Fruit fly (Drosophila melanogaster) whole organism, embryonic: ENCODE data around the gene Fst.

Experiments used
- CG11456 ChIP-seq: fragments of 200-800 bp; sonication (Bioruptor generic); IDR thresholded peaks from 3 replicates; pipeline ENCODE4 v1.3.6; 2022; ENCODE audit warnings: missing biosample characterization, missing genetic modification characterization
- CG16813 ChIP-seq: fragments of 200-800 bp; sonication (Bioruptor generic); IDR thresholded peaks from 3 replicates; pipeline ENCODE4 v1.3.6; 2022; ENCODE audit warnings: missing biosample characterization, missing genetic modification characterization; ENCODE audit not compliant: partially characterized antibody
- CG16815 ChIP-seq: fragments of 200-800 bp; sonication (Bioruptor generic); optimal IDR thresholded peaks from 3 replicates; lab custom pipeline; 2017; ENCODE audit warnings: missing biosample characterization, mild to moderate bottlenecking, missing genetic modification characterization
- CG17829 ChIP-seq: fragments of 200-800 bp; optimal IDR thresholded peaks from 2 replicates; lab custom pipeline; 2019; ENCODE audit warnings: missing biosample characterization, mild to moderate bottlenecking, missing genetic modification characterization, moderate library complexity
- CG4328 ChIP-seq: fragments of 200-800 bp; sonication (Bioruptor generic); optimal IDR thresholded peaks from 3 replicates; lab custom pipeline; 2017; ENCODE audit warnings: missing biosample characterization, missing genetic modification reagents, missing genetic modification characterization
- CG6765 ChIP-seq: fragments of 200-800 bp; sonication (Bioruptor generic); optimal IDR thresholded peaks from 3 replicates; lab custom pipeline; 2017; ENCODE audit warnings: missing biosample characterization, mild to moderate bottlenecking, missing genetic modification characterization
- CG6854 ChIP-seq: fragments of 200-800 bp; sonication (Bioruptor generic); optimal IDR thresholded peaks from 3 replicates; lab custom pipeline; 2017; ENCODE audit warnings: missing biosample characterization, mild to moderate bottlenecking, missing genetic modification characterization
- CG7786 ChIP-seq: fragments of 200-800 bp; sonication (Bioruptor generic); optimal IDR thresholded peaks from 2 replicates; lab custom pipeline; 2016; ENCODE audit warnings: missing biosample characterization, missing genetic modification characterization
- CG8478 ChIP-seq: fragments of >200 bp; optimal IDR thresholded peaks from 2 replicates; lab custom pipeline; 2018
- CG9797 ChIP-seq: fragments of 200-800 bp; sonication (Bioruptor generic); optimal IDR thresholded peaks from 3 replicates; lab custom pipeline; 2018; ENCODE audit warnings: missing biosample characterization, mild to moderate bottlenecking, missing genetic modification characterization
- CTCF ChIP-seq: fragments of 200-800 bp; sonication (Bioruptor generic); optimal IDR thresholded peaks from 2 replicates; lab custom pipeline; 2017; ENCODE audit warnings: missing biosample characterization, mild to moderate bottlenecking, missing genetic modification characterization, moderate library complexity
- Dip3 ChIP-seq: fragments of 200-800 bp; sonication (Bioruptor generic); optimal IDR thresholded peaks from 3 replicates; lab custom pipeline; 2016; ENCODE audit warnings: missing biosample characterization, missing genetic modification characterization
- E2f1 ChIP-seq: fragments of 200-800 bp; sonication (Bioruptor generic); IDR thresholded peaks from 2 replicates; pipeline ENCODE4 v1.3.6; 2022; ENCODE audit warnings: missing biosample characterization, missing genetic modification characterization
- Lim3 ChIP-seq: fragments of 200-800 bp; sonication (Bioruptor generic); IDR thresholded peaks from 2 replicates; pipeline ENCODE4 v1.3.6; 2022; ENCODE audit warnings: missing biosample characterization, missing genetic modification characterization
- NK7.1 ChIP-seq: fragments of 200-800 bp; sonication (Bioruptor generic); optimal IDR thresholded peaks from 3 replicates; lab custom pipeline; 2016; ENCODE audit warnings: missing biosample characterization, missing genetic modification characterization
- Nf-YA ChIP-seq: fragments of 200-800 bp; sonication (Bioruptor generic); IDR thresholded peaks from 2 replicates; pipeline ENCODE4 v1.3.6; 2022; ENCODE audit warnings: missing biosample characterization, missing genetic modification characterization
- Pdp1 ChIP-seq, 2 experiments: fragments of 200-800 bp; sonication (Bioruptor generic); optimal IDR thresholded peaks; 3 replicates each; lab custom pipeline; 2016; ENCODE audit warnings: missing biosample characterization in 2 of 2, missing genetic modification characterization in 2 of 2, mild to moderate bottlenecking in 1 of 2, moderate library complexity in 1 of 2
- Ravus ChIP-seq: fragments of 200-800 bp; sonication (Bioruptor generic); IDR thresholded peaks from 2 replicates; pipeline ENCODE4 v1.3.6; 2022; ENCODE audit warnings: missing biosample characterization, missing genetic modification characterization
- Scr ChIP-seq: fragments of 200-800 bp; sonication (Bioruptor generic); IDR thresholded peaks from 2 replicates; pipeline ENCODE4 v1.3.6; 2022; ENCODE audit warnings: missing biosample characterization, missing genetic modification characterization; ENCODE audit not compliant: partially characterized antibody
- ci ChIP-seq: fragments of 200-800 bp; sonication (Bioruptor generic); IDR thresholded peaks from 3 replicates; pipeline ENCODE4 v1.3.6; 2022; ENCODE audit warnings: missing biosample characterization, missing genetic modification characterization
- crc ChIP-seq: fragments of 200-800 bp; sonication (Bioruptor generic); optimal IDR thresholded peaks from 2 replicates; lab custom pipeline; 2016; ENCODE audit warnings: missing biosample characterization, missing genetic modification characterization
- dati ChIP-seq: fragments of 200-800 bp; sonication (Bioruptor generic); IDR thresholded peaks from 2 replicates; pipeline ENCODE4 v1.3.6; 2022; ENCODE audit warnings: missing biosample characterization, missing genetic modification characterization
- dpn ChIP-seq, 2 experiments: fragments of 200-800 bp; sonication (Bioruptor generic); optimal IDR thresholded peaks; 3 replicates each; lab custom pipeline; 2016; ENCODE audit warnings: missing biosample characterization in 2 of 2, missing genetic modification characterization in 2 of 2
- dysf ChIP-seq: fragments of 200-800 bp; sonication (Bioruptor generic); IDR thresholded peaks from 3 replicates; pipeline ENCODE4 v1.3.6; 2022; ENCODE audit warnings: missing biosample characterization, missing genetic modification characterization
- fd3F ChIP-seq: fragments of 200-800 bp; sonication (Bioruptor generic); optimal IDR thresholded peaks from 2 replicates; lab custom pipeline; 2018; ENCODE audit warnings: missing biosample characterization, mild to moderate bottlenecking, missing genetic modification characterization, moderate library complexity
- ham ChIP-seq: fragments of 200-800 bp; sonication (Bioruptor generic); IDR thresholded peaks from 2 replicates; pipeline ENCODE4 v1.3.6; 2022; ENCODE audit warnings: missing biosample characterization, missing genetic modification characterization
- kah ChIP-seq: fragments of 200-800 bp; sonication (Bioruptor generic); optimal IDR thresholded peaks from 2 replicates; lab custom pipeline; 2018; ENCODE audit warnings: missing biosample characterization, mild to moderate bottlenecking, missing genetic modification characterization
- knrl ChIP-seq: fragments of 200-800 bp; sonication (Bioruptor generic); IDR thresholded peaks from 3 replicates; pipeline ENCODE4 v1.3.6; 2022; ENCODE audit warnings: missing biosample characterization, missing genetic modification characterization; ENCODE audit not compliant: partially characterized antibody
- mirr ChIP-seq: fragments of 200-800 bp; sonication (Bioruptor generic); optimal IDR thresholded peaks from 3 replicates; lab custom pipeline; 2018; ENCODE audit warnings: missing biosample characterization, mild to moderate bottlenecking, missing genetic modification characterization
- nom ChIP-seq: fragments of 200-800 bp; sonication (Bioruptor generic); optimal IDR thresholded peaks from 2 replicates; lab custom pipeline; 2017; ENCODE audit warnings: missing biosample characterization, missing genetic modification characterization, mild to moderate bottlenecking, moderate library complexity, missing genetic modification reagents
- org-1 ChIP-seq: fragments of 200-800 bp; sonication (Bioruptor generic); optimal IDR thresholded peaks from 2 replicates; lab custom pipeline; 2017; ENCODE audit warnings: missing biosample characterization, missing genetic modification characterization
- pb ChIP-seq: fragments of 200-800 bp; sonication (Bioruptor generic); optimal IDR thresholded peaks from 3 replicates; lab custom pipeline; 2016; ENCODE audit warnings: missing biosample characterization, missing genetic modification characterization
- pita ChIP-seq: fragments of 200-800 bp; sonication (Bioruptor generic); optimal IDR thresholded peaks from 2 replicates; lab custom pipeline; 2017; ENCODE audit warnings: missing biosample characterization, mild to moderate bottlenecking, missing genetic modification characterization
- pnt ChIP-seq: fragments of 200-800 bp; sonication (Bioruptor generic); optimal IDR thresholded peaks from 3 replicates; lab custom pipeline; 2016; ENCODE audit warnings: missing biosample characterization, missing genetic modification characterization
- scrt ChIP-seq: fragments of 200-800 bp; sonication (Bioruptor generic); optimal IDR thresholded peaks from 2 replicates; lab custom pipeline; 2018; ENCODE audit warnings: missing biosample characterization, mild to moderate bottlenecking, missing genetic modification characterization, moderate library complexity
- sd ChIP-seq: fragments of 200-800 bp; sonication (Bioruptor generic); optimal IDR thresholded peaks from 3 replicates; lab custom pipeline; 2018; ENCODE audit warnings: missing biosample characterization, mild to moderate bottlenecking, missing genetic modification characterization, moderate library complexity
- slp2 ChIP-seq: fragments of 200-800 bp; sonication (Bioruptor generic); optimal IDR thresholded peaks from 2 replicates; lab custom pipeline; 2016; ENCODE audit warnings: missing biosample characterization, missing genetic modification characterization
- vvl ChIP-seq: fragments of 200-800 bp; sonication (Bioruptor generic); IDR thresholded peaks from 2 replicates; pipeline ENCODE4 v1.3.6; 2022; ENCODE audit warnings: missing biosample characterization, missing genetic modification characterization
- wek ChIP-seq: fragments of 200-800 bp; sonication (Bioruptor generic); optimal IDR thresholded peaks from 3 replicates; lab custom pipeline; 2018; ENCODE audit warnings: missing biosample characterization, mild to moderate bottlenecking, missing genetic modification characterization, moderate library complexity
- zfh2 ChIP-seq: fragments of 200-800 bp; sonication (Bioruptor generic); optimal IDR thresholded peaks from 2 replicates; lab custom pipeline; 2016; ENCODE audit warnings: missing biosample characterization, missing genetic modification characterization

Gene Fst

DNA sequence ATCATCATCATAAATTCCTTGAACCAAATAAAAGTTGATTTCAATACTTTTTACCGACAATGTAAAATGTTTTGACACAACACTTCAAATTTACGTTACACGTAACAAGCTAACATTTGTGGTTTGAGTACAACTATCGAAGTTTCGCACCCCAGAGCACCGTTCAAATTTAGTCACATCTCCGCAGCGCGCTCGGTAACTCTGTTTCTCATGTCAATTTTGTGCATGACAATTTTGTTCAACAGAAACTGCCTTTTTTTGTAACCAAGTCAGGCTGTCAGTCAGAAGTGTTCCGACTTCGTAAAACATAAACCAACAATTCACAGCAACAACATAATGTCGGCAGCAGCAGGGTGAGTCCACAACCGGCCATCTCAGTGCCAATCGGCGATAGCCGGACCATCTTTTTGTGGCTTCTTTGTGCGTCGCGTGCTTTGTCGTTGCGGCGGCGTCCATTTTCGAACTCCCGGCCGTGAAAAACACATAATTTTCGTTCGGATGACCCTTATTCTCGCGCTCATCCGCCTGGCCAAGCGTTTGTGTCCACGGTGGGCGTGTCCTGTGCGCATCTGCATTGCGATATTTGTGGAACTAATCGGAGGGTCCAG, 31.9 kb upstream of the Fst start, which contains the start of gene p23 (continued):
- TF ChIP-seq Ravus (GFP tag; lab: Robert Waterston, UW) = no peak
- TF ChIP-seq CG17829 (tag; lab: Kevin White, UChicago) = peak; percentile 42
- TF ChIP-seq dati (GFP tag; lab: Robert Waterston, UW) = no peak
- peak; percentile 67; the same call in 2 of the 3 replicates for TF ChIP-seq knrl (GFP tag; lab: Robert Waterston, UW)
- TF ChIP-seq Nf-YA (GFP tag; lab: Robert Waterston, UW) = no peak
- peak; percentile 43; the same call in 1 of the 2 replicates for TF ChIP-seq Scr (GFP tag; lab: Robert Waterston, UW)
- TF ChIP-seq dpn (GFP tag; optimal IDR thresholded peaks at IDR 0.05; lab: Kevin White, UChicago) = peak in 1 of 2 experiments; percentile 17
- no peak for TF ChIP-seq crc (GFP tag; lab: Kevin White, UChicago)
- TF ChIP-seq CG6765 (GFP tag; lab: Kevin White, UChicago) = no peak
- peak; percentile 94 for TF ChIP-seq pita (GFP tag; lab: Kevin White, UChicago)
- no peak for TF ChIP-seq pb (GFP tag; lab: Kevin White, UChicago)
- TF ChIP-seq CG16813 = peak; percentile 62
- no peak for TF ChIP-seq fd3F
- 0 out of 3 replicates have a peak, but pooled peaks have one; percentile 12 for TF ChIP-seq ci

DNA sequence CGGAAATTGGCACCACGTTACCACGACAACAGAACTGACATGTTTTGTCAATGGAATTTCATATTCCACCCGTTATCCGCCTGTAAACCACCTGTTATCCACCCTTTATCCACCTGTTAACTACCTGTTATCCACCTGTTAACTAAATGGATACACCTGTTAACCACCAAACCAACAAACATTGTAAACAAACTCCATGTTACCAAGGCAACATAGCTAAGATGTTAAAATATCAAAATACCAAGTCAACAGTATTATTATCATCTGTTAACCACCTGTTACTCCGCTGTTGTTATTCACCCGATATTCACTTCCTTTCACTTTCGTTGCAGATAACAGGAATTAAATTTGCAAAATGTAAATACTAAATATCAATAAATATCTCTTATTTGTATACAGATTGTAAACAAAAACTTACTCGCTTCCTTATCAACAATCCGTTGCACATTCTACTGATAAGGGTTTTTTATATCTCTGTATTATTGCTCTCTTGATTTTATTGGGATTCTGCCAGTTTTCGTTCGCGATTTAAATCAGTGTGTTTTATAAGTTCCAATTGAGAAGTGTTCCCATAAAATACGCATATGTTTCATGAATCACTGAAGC, 29.1 kb upstream of the Fst start, which contains the start of gene Nepl12:
TSS of gene Nepl12 (plus strand) at position 556 of the 606 bp plus-strand sequence.
- TF ChIP-seq CG4328 (peak; percentile 20), scrt (GFP tag; lab: Kevin White, UChicago) (peak; percentile 77), Dip3 (GFP tag; lab: Kevin White, UChicago) (peak; percentile 19), pnt (GFP tag; lab: Kevin White, UChicago) (peak; percentile 49), org-1 (GFP tag; lab: Kevin White, UChicago) (peak; percentile 36), CG8478 (lab: Kevin White, UChicago) (no peak), slp2 (no peak), CG7786 (GFP tag; lab: Kevin White, UChicago) (peak; percentile 39), NK7.1 (GFP tag; lab: Kevin White, UChicago) (no peak), CG16815 (GFP tag; lab: Kevin White, UChicago) (peak; percentile 23), Lim3 (GFP tag; lab: Robert Waterston, UW) (no peak), mirr (GFP tag; lab: Kevin White, UChicago) (peak; percentile 48), kah (peak; percentile 48), wek (GFP tag; lab: Kevin White, UChicago) (peak; percentile 28), zfh2 (GFP tag; lab: Kevin White, UChicago) (no peak), CG6854 (GFP tag; lab: Kevin White, UChicago) (peak; percentile 5)

DNA sequence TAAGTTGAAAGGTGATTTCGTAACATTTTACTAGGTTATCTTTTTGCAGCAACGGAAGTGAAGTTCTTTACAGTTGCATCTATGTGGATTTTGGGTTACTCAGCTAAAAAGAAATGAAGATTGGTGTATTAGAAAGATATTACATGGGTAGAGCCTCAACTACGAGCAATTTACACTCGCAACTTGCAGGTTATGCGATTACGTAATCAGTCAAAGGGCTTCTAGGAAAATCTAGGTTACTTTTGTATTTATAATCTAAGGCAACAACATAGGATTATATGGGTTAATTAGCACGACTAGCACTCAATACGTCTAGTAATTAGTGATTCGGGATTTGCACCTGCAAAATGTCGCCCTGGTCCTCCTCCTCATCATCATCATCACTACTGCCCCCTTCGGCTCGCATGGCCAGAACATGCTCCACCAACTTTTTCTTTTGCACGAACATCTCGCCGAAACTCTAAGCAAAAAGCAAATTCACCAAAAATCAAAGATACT, 28.3 kb upstream of the Fst start, which contains the start of gene Dhc1:
TSS of gene Dhc1 (minus strand) at position 448 of the 498 bp plus-strand sequence.
- TF ChIP-seq ham (GFP tag; lab: Robert Waterston, UW) (no peak), Pdp1 (GFP tag; optimal IDR thresholded peaks at IDR 0.05; lab: Kevin White, UChicago) (peak in 1 of 2 experiments; percentile 94), CG11456 (GFP tag; lab: Robert Waterston, UW) (no peak)

DNA sequence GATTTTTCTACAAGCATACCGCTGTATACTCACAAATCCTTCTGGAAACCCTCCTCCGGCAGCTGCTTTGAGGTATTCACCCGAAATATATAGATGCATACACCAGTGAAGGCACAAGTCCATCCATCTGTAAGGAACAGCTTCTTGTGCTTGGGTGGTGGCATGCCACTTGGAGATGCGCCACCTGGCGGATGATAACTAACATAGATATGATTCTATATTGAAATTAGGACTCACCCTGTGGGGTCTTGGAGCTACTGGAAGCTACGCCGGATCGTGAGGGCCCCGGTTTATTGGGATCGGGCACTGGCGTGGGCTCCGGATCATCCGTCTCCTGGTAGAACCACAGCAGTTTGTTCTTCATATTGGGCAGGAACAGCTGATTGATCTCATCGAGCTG, 27.3 kb upstream of the Fst start:
- TF ChIP-seq vvl (GFP tag; lab: Robert Waterston, UW) (no peak), sd (tag; lab: Kevin White, UChicago) (no peak), dysf (GFP tag; lab: Robert Waterston, UW) (0 out of 3 replicates have a peak, but pooled peaks have one; percentile 24), E2f1 (GFP tag; lab: Robert Waterston, UW) (no peak), CG9797 (GFP tag; lab: Kevin White, UChicago) (no peak), CTCF (peak; percentile 68), nom (no peak)
